Worm (Caenorhabditis elegans) whole organism, L2 larva: ENCODE measurements around the gene C27A2.12.

ENCODE experiments used
- R02D3.7 ChIP-seq: fragments of 150-350 bp; optimal IDR thresholded peaks from 2 replicates; lab custom pipeline; 2014; ENCODE audit warnings: missing biosample characterization, missing genetic modification characterization
- ZK546.5 ChIP-seq: sonication (generic microtip); optimal IDR thresholded peaks from 2 replicates; lab custom pipeline; 2017; ENCODE audit warnings: missing biosample characterization, missing genetic modification characterization
- ceh-82 ChIP-seq: fragments of 150-350 bp; optimal IDR thresholded peaks from 2 replicates; lab custom pipeline; 2014; ENCODE audit warnings: missing biosample characterization, missing genetic modification characterization
- egl-27 ChIP-seq: sonication (generic microtip); optimal IDR thresholded peaks from 3 replicates; lab custom pipeline; 2017; ENCODE audit warnings: missing biosample characterization, missing genetic modification reagents, missing genetic modification characterization
- elt-3 ChIP-seq: sonication (generic microtip); optimal IDR thresholded peaks from 2 replicates; lab custom pipeline; 2017; ENCODE audit warnings: missing biosample characterization, missing genetic modification characterization
- lin-13 ChIP-seq: fragments of 150-350 bp; optimal IDR thresholded peaks from 2 replicates; lab custom pipeline; 2014; ENCODE audit warnings: missing biosample characterization, missing genetic modification reagents, missing genetic modification characterization
- lsy-2 ChIP-seq, 2 experiments: fragments of 150-350 bp in 1 of 2; sonication (generic microtip) in 1 of 2; optimal IDR thresholded peaks; 2 replicates each; lab custom pipeline; 2014 to 2017; ENCODE audit warnings: missing biosample characterization in 2 of 2, missing genetic modification characterization in 2 of 2
- mbf-1 ChIP-seq: sonication (generic microtip); optimal IDR thresholded peaks from 2 replicates; lab custom pipeline; 2017; ENCODE audit warnings: missing biosample characterization, missing genetic modification characterization
- nhr-77 ChIP-seq: fragments of 150-350 bp; optimal IDR thresholded peaks from 2 replicates; lab custom pipeline; 2014; ENCODE audit warnings: missing biosample characterization, missing genetic modification characterization
- unc-39 ChIP-seq: fragments of 150-350 bp; optimal IDR thresholded peaks from 2 replicates; lab custom pipeline; 2014; ENCODE audit warnings: missing biosample characterization, missing genetic modification characterization
- unc-62 ChIP-seq: fragments of 150-350 bp; optimal IDR thresholded peaks from 2 replicates; lab custom pipeline; 2014; ENCODE audit warnings: missing biosample characterization, missing genetic modification reagents, missing genetic modification characterization
- zag-1 ChIP-seq: fragments of 150-350 bp; optimal IDR thresholded peaks from 2 replicates; lab custom pipeline; 2014; ENCODE audit warnings: missing biosample characterization, missing genetic modification characterization

- TF ChIP-seq unc-39 (tag; lab: Kevin White, UChicago) (no peak), R02D3.7 (tag; lab: Kevin White, UChicago) (no peak), ZK546.5 (no peak), lsy-2 (tag; optimal IDR thresholded peaks at IDR 0.05; lab: Kevin White, UChicago) (no peak), unc-62 (GFP tag; lab: Kevin White, UChicago) (no peak), mbf-1 (tag; lab: Kevin White, UChicago) (no peak), nhr-77 (tag; lab: Kevin White, UChicago) (no peak), zag-1 (tag; lab: Kevin White, UChicago) (no peak), lin-13 (GFP tag; lab: Kevin White, UChicago) (no peak), ceh-82 (tag; lab: Kevin White, UChicago) (no peak), egl-27 (tag; lab: Kevin White, UChicago) (no peak), elt-3 (tag; lab: Kevin White, UChicago) (no peak)
Measured at ce11 chrII:5099034-5099433, 41.1 kb upstream of the C27A2.12 start.
